Fruit fly (Drosophila melanogaster) whole organism, embryonic: ENCODE measurements around the gene CG31075.

Experiments used
- Antp ChIP-seq: fragments of 200-800 bp; sonication (Bioruptor generic); optimal IDR thresholded peaks from 3 replicates; lab custom pipeline; 2016; ENCODE audit warnings: missing biosample characterization, missing genetic modification characterization
- Asciz ChIP-seq: fragments of 200-800 bp; sonication (Bioruptor generic); optimal IDR thresholded peaks from 2 replicates; lab custom pipeline; 2017; ENCODE audit warnings: missing biosample characterization, mild to moderate bottlenecking, missing genetic modification characterization, missing genetic modification reagents
- Atf3 ChIP-seq: fragments of 200-800 bp; sonication (Bioruptor generic); optimal IDR thresholded peaks from 3 replicates; lab custom pipeline; 2016; ENCODE audit warnings: missing biosample characterization, missing genetic modification characterization
- Blimp-1 ChIP-seq: fragments of 200-800 bp; sonication (Bioruptor generic); optimal IDR thresholded peaks from 3 replicates; lab custom pipeline; 2018; ENCODE audit warnings: missing biosample characterization, missing genetic modification characterization, mild to moderate bottlenecking, moderate library complexity, missing genetic modification reagents
- CG10654 ChIP-seq: fragments of 200-800 bp; sonication (Bioruptor generic); optimal IDR thresholded peaks from 2 replicates; lab custom pipeline; 2016; ENCODE audit warnings: missing biosample characterization, missing genetic modification characterization
- CG12155 ChIP-seq: fragments of 200-800 bp; sonication (Bioruptor generic); optimal IDR thresholded peaks from 3 replicates; lab custom pipeline; 2016; ENCODE audit warnings: missing biosample characterization, missing genetic modification characterization
- CG13624 ChIP-seq: fragments of 200-800 bp; sonication (Bioruptor generic); optimal IDR thresholded peaks from 2 replicates; lab custom pipeline; 2016; ENCODE audit warnings: missing biosample characterization, missing genetic modification characterization
- CG16779 ChIP-seq: fragments of 200-800 bp; sonication (Bioruptor generic); IDR thresholded peaks from 2 replicates; pipeline ENCODE4 v1.3.6; 2022; ENCODE audit warnings: missing biosample characterization, missing genetic modification characterization
- CG17361 ChIP-seq: fragments of 200-800 bp; sonication (Bioruptor generic); IDR thresholded peaks from 3 replicates; pipeline ENCODE4 v1.3.6; 2022; ENCODE audit warnings: missing biosample characterization, missing genetic modification characterization
- CG2120 ChIP-seq: fragments of 200-800 bp; sonication (Bioruptor generic); optimal IDR thresholded peaks from 3 replicates; lab custom pipeline; 2016; ENCODE audit warnings: missing biosample characterization, missing genetic modification characterization
- CG30403 ChIP-seq: fragments of 200-800 bp; sonication (Bioruptor generic); optimal IDR thresholded peaks from 3 replicates; lab custom pipeline; 2016; ENCODE audit warnings: missing biosample characterization, missing genetic modification characterization
- CG30431 ChIP-seq: fragments of 200-800 bp; sonication (Bioruptor generic); optimal IDR thresholded peaks from 2 replicates; lab custom pipeline; 2017; ENCODE audit warnings: missing biosample characterization, missing genetic modification characterization
- CG32772 ChIP-seq: fragments of 200-800 bp; sonication (Bioruptor generic); IDR thresholded peaks from 2 replicates; pipeline ENCODE4 v1.3.6; 2022; ENCODE audit warnings: missing biosample characterization, missing genetic modification characterization
- CG3407 ChIP-seq: fragments of 200-800 bp; sonication (Bioruptor generic); optimal IDR thresholded peaks from 2 replicates; lab custom pipeline; 2018; ENCODE audit warnings: missing biosample characterization, mild to moderate bottlenecking, missing genetic modification characterization
- CG3847 ChIP-seq: fragments of 200-800 bp; sonication (Bioruptor generic); IDR thresholded peaks from 2 replicates; pipeline ENCODE4 v1.3.6; 2022; ENCODE audit warnings: missing biosample characterization, missing genetic modification characterization
- CG6813 ChIP-seq: fragments of 200-800 bp; sonication (Bioruptor generic); optimal IDR thresholded peaks from 2 replicates; lab custom pipeline; 2017; ENCODE audit warnings: missing biosample characterization, missing genetic modification characterization, mild to moderate bottlenecking, moderate library complexity, missing genetic modification reagents
- CG7839 ChIP-seq: fragments of 200-800 bp; sonication (Bioruptor generic); optimal IDR thresholded peaks from 3 replicates; lab custom pipeline; 2018; ENCODE audit warnings: missing biosample characterization, mild to moderate bottlenecking, missing genetic modification characterization, moderate library complexity
- CG9727 ChIP-seq: fragments of 200-800 bp; sonication (Bioruptor generic); optimal IDR thresholded peaks from 3 replicates; lab custom pipeline; 2017; ENCODE audit warnings: missing biosample characterization, mild to moderate bottlenecking, missing genetic modification characterization
- CTCF ChIP-seq: fragments of 200-800 bp; sonication (Bioruptor generic); optimal IDR thresholded peaks from 2 replicates; lab custom pipeline; 2017; ENCODE audit warnings: missing biosample characterization, mild to moderate bottlenecking, missing genetic modification characterization, moderate library complexity
- CrebB ChIP-seq: fragments of 200-800 bp; sonication (Bioruptor generic); optimal IDR thresholded peaks from 3 replicates; lab custom pipeline; 2018; ENCODE audit warnings: missing biosample characterization, mild to moderate bottlenecking, missing genetic modification characterization
- Dad ChIP-seq: fragments of 200-800 bp; sonication (Bioruptor generic); optimal IDR thresholded peaks from 3 replicates; lab custom pipeline; 2016; ENCODE audit warnings: missing biosample characterization, missing genetic modification characterization
- Fer1 ChIP-seq: fragments of 200-800 bp; sonication (Bioruptor generic); optimal IDR thresholded peaks from 2 replicates; lab custom pipeline; 2017; ENCODE audit warnings: missing biosample characterization, mild to moderate bottlenecking, missing genetic modification characterization
- HLH4C ChIP-seq: fragments of 200-800 bp; sonication (Bioruptor generic); IDR thresholded peaks from 3 replicates; pipeline ENCODE4 v1.3.6; 2022; ENCODE audit warnings: missing biosample characterization, missing genetic modification characterization; ENCODE audit not compliant: partially characterized antibody
- Hr39 ChIP-seq: fragments of >200 bp; optimal IDR thresholded peaks from 2 replicates; lab custom pipeline; 2017
- MBD-R2 ChIP-seq: fragments of 200-800 bp; sonication (Bioruptor generic); IDR thresholded peaks from 2 replicates; pipeline ENCODE4 v1.3.6; 2022; ENCODE audit warnings: missing biosample characterization, missing genetic modification characterization
- NC2α ChIP-seq: fragments of 200-800 bp; sonication (Bioruptor generic); optimal IDR thresholded peaks from 2 replicates; lab custom pipeline; 2016; ENCODE audit warnings: missing biosample characterization, missing genetic modification characterization
- Nf-YC ChIP-seq: fragments of 200-800 bp; optimal IDR thresholded peaks from 3 replicates; lab custom pipeline; 2019; ENCODE audit warnings: missing biosample characterization, mild to moderate bottlenecking, missing genetic modification characterization, moderate library complexity
- Optix ChIP-seq: fragments of 200-800 bp; sonication (Bioruptor generic); IDR thresholded peaks from 3 replicates; pipeline ENCODE4 v1.3.6; 2022; ENCODE audit warnings: missing biosample characterization, missing genetic modification characterization
- abd-A ChIP-seq: fragments of 200-800 bp; sonication (Bioruptor generic); optimal IDR thresholded peaks from 3 replicates; lab custom pipeline; 2019; ENCODE audit warnings: missing biosample characterization, mild to moderate bottlenecking, missing genetic modification characterization, moderate library complexity
- ash1 ChIP-seq: fragments of 200-800 bp; sonication (Bioruptor generic); optimal IDR thresholded peaks from 2 replicates; lab custom pipeline; 2018; ENCODE audit warnings: missing biosample characterization, mild to moderate bottlenecking, missing genetic modification characterization
- bsh ChIP-seq, 2 experiments: fragments of 200-800 bp; sonication (Bioruptor generic); optimal IDR thresholded peaks; 2 replicates each; lab custom pipeline; 2017 to 2018; ENCODE audit warnings: mild to moderate bottlenecking in 2 of 2, missing biosample characterization in 2 of 2, missing genetic modification characterization in 2 of 2, moderate library complexity in 1 of 2
- chinmo ChIP-seq: fragments of 200-800 bp; sonication (Bioruptor generic); IDR thresholded peaks from 4 replicates; pipeline ENCODE4 v1.3.6; 2022; ENCODE audit warnings: missing biosample characterization, missing genetic modification characterization; ENCODE audit not compliant: partially characterized antibody
- crol ChIP-seq: fragments of 200-800 bp; sonication (Bioruptor generic); IDR thresholded peaks from 2 replicates; pipeline ENCODE4 v1.3.6; 2022; ENCODE audit warnings: missing biosample characterization, missing genetic modification characterization
- disco-r ChIP-seq: fragments of 200-800 bp; sonication (Bioruptor generic); optimal IDR thresholded peaks from 2 replicates; lab custom pipeline; 2016; ENCODE audit warnings: missing biosample characterization, missing genetic modification characterization
- gsb-n ChIP-seq: fragments of 200-800 bp; sonication (Bioruptor generic); optimal IDR thresholded peaks from 3 replicates; lab custom pipeline; 2018; ENCODE audit warnings: missing biosample characterization, mild to moderate bottlenecking, missing genetic modification characterization
- hb ChIP-seq: fragments of 200-800 bp; sonication (Bioruptor generic); IDR thresholded peaks from 3 replicates; pipeline ENCODE4 v1.3.6; 2022; ENCODE audit warnings: missing biosample characterization, missing genetic modification characterization; ENCODE audit not compliant: partially characterized antibody
- hth ChIP-seq: fragments of >200 bp; optimal IDR thresholded peaks from 2 replicates; lab custom pipeline; 2017; ENCODE audit warnings: inconsistent platforms
- ind ChIP-seq: fragments of 200-800 bp; sonication (Bioruptor generic); optimal IDR thresholded peaks from 3 replicates; lab custom pipeline; 2016; ENCODE audit warnings: missing biosample characterization, missing genetic modification characterization
- luna ChIP-seq: fragments of 200-800 bp; sonication (Bioruptor generic); optimal IDR thresholded peaks from 2 replicates; lab custom pipeline; 2016; ENCODE audit warnings: missing biosample characterization, missing genetic modification characterization
- oc ChIP-seq: fragments of 200-800 bp; sonication (Bioruptor generic); optimal IDR thresholded peaks from 2 replicates; lab custom pipeline; 2018; ENCODE audit warnings: missing biosample characterization, mild to moderate bottlenecking, missing genetic modification characterization, moderate library complexity
- peb ChIP-seq: fragments of 200-800 bp; sonication (Bioruptor generic); IDR thresholded peaks from 2 replicates; pipeline ENCODE4 v1.3.6; 2022; ENCODE audit warnings: missing biosample characterization, missing genetic modification characterization
- sens-2 ChIP-seq: fragments of 200-800 bp; sonication (Bioruptor generic); IDR thresholded peaks from 2 replicates; pipeline ENCODE4 v1.3.6; 2022; ENCODE audit warnings: missing biosample characterization, missing genetic modification characterization
- sisA ChIP-seq: fragments of 200-800 bp; sonication (Bioruptor generic); IDR thresholded peaks from 2 replicates; pipeline ENCODE4 v1.3.6; 2022; ENCODE audit warnings: missing biosample characterization, missing genetic modification characterization
- tio ChIP-seq: fragments of 200-800 bp; sonication (Bioruptor generic); optimal IDR thresholded peaks from 2 replicates; lab custom pipeline; 2017; ENCODE audit warnings: missing biosample characterization, missing genetic modification characterization, inconsistent platforms
- tna ChIP-seq: fragments of 200-800 bp; sonication (Bioruptor generic); IDR thresholded peaks from 2 replicates; pipeline ENCODE4 v1.3.6; 2022; ENCODE audit warnings: missing biosample characterization, missing genetic modification characterization; ENCODE audit not compliant: partially characterized antibody
- twi ChIP-seq: fragments of 200-800 bp; optimal IDR thresholded peaks from 2 replicates; lab custom pipeline; 2019; ENCODE audit warnings: missing biosample characterization, mild to moderate bottlenecking, missing genetic modification characterization, moderate library complexity
- unc-4 ChIP-seq: fragments of 200-800 bp; sonication (Bioruptor generic); IDR thresholded peaks from 2 replicates; pipeline ENCODE4 v1.3.6; 2022; ENCODE audit warnings: missing biosample characterization, missing genetic modification characterization; ENCODE audit not compliant: partially characterized antibody
- wor ChIP-seq: fragments of 200-800 bp; sonication (Bioruptor generic); IDR thresholded peaks from 2 replicates; pipeline ENCODE4 v1.3.6; 2022; ENCODE audit warnings: missing biosample characterization, missing genetic modification characterization
- z ChIP-seq: fragments of 200-800 bp; sonication (Bioruptor generic); IDR thresholded peaks from 3 replicates; pipeline ENCODE4 v1.3.6; 2022; ENCODE audit warnings: missing biosample characterization, missing genetic modification characterization
- zen ChIP-seq: fragments of 200-800 bp; sonication (Bioruptor generic); optimal IDR thresholded peaks from 3 replicates; lab custom pipeline; 2018; ENCODE audit warnings: missing biosample characterization, mild to moderate bottlenecking, missing genetic modification characterization, moderate library complexity

CG31075 gene

dm6 chr3R:26963747-26964174 lies 24.6 kb downstream of the CG31075 start (continued):
- TF ChIP-seq tio (GFP tag; lab: Kevin White, UChicago) = peak; percentile 45

- TF ChIP-seq gsb-n (tag; lab: Kevin White, UChicago) (no peak), HLH4C (no peak), Fer1 (GFP tag; lab: Kevin White, UChicago) (peak; percentile 27), zen (tag; lab: Kevin White, UChicago) (no peak), CTCF (GFP tag; lab: Kevin White, UChicago) (no peak), NC2α (no peak), CG17361 (GFP tag; lab: Robert Waterston, UW) (no peak), CG9727 (GFP tag; lab: Kevin White, UChicago) (no peak), Dad (GFP tag; lab: Kevin White, UChicago) (peak; percentile 33), hth (lab: Kevin White, UChicago) (no peak), sisA (0 out of 2 replicates have a peak, but pooled peaks have one; percentile 9), Nf-YC (tag; lab: Kevin White, UChicago) (peak; percentile 21), CG13624 (no peak), ind (GFP tag; lab: Kevin White, UChicago) (no peak), unc-4 (GFP tag; lab: Robert Waterston, UW) (peak; percentile 17; the same call in 1 of the 2 replicates), z (GFP tag; lab: Robert Waterston, UW) (peak; percentile 95), Asciz (GFP tag; lab: Kevin White, UChicago) (no peak), CG2120 (GFP tag; lab: Kevin White, UChicago) (no peak), wor (GFP tag; lab: Robert Waterston, UW) (no peak), CG7839 (no peak), CG12155 (GFP tag; lab: Kevin White, UChicago) (no peak), CG30403 (GFP tag; lab: Kevin White, UChicago) (no peak), Antp (GFP tag; lab: Kevin White, UChicago) (no peak), ash1 (no peak), luna (GFP tag; lab: Kevin White, UChicago) (no peak), disco-r (GFP tag; lab: Kevin White, UChicago) (no peak), Hr39 (lab: Kevin White, UChicago) (no peak), CG10654 (GFP tag; lab: Kevin White, UChicago) (no peak), crol (peak; percentile 30; the same call in 1 of the 2 replicates), Optix (GFP tag; lab: Robert Waterston, UW) (0 out of 3 replicates have a peak, but pooled peaks have one; percentile 16), twi (tag; lab: Kevin White, UChicago) (no peak), CG3847 (GFP tag; lab: Robert Waterston, UW) (0 out of 2 replicates have a peak, but pooled peaks have one; percentile 11), CG32772 (GFP tag; lab: Robert Waterston, UW) (0 out of 2 replicates have a peak, but pooled peaks have one; percentile 24), CrebB (tag; lab: Kevin White, UChicago) (no peak), CG3407 (GFP tag; lab: Kevin White, UChicago) (no peak), CG30431 (GFP tag; lab: Kevin White, UChicago) (no peak), Atf3 (GFP tag; lab: Kevin White, UChicago) (no peak), sens-2 (GFP tag; lab: Robert Waterston, UW) (0 out of 2 replicates have a peak, but pooled peaks have one; percentile 52), peb (GFP tag; lab: Robert Waterston, UW) (no peak), MBD-R2 (GFP tag; lab: Robert Waterston, UW) (0 out of 2 replicates have a peak, but pooled peaks have one; percentile 10), abd-A (tag; lab: Kevin White, UChicago) (peak; percentile 66), Blimp-1 (GFP tag; lab: Kevin White, UChicago) (no peak), CG16779 (GFP tag; lab: Robert Waterston, UW) (peak; percentile 66; the same call in 1 of the 2 replicates), hb (GFP tag; lab: Robert Waterston, UW) (no peak), oc (tag; lab: Kevin White, UChicago) (no peak), chinmo (GFP tag; lab: Robert Waterston, UW) (peak; percentile 80; the same call in 3 of the 4 replicates), bsh (GFP tag; optimal IDR thresholded peaks at IDR 0.05; lab: Kevin White, UChicago) (no peak), CG6813 (GFP tag; lab: Kevin White, UChicago) (no peak), tna (peak; percentile 36; the same call in 1 of the 2 replicates)
Observed at dm6 chr3R:26960496-26960895, 27.8 kb downstream of the CG31075 start.
